Worm (Caenorhabditis elegans): Measurements from ENCODE around the gene rab-6.1.

rab-6.1 gene

ce11 chrIII:8985965-8986364 is 19.8 kb downstream of the rab-6.1 start (continued):
- TF ChIP-seq ztf-7 (tag; optimal IDR thresholded peaks at IDR 0.05) (no peak), php-3 (GFP tag; IDR thresholded peaks at IDR 0.05) (no peak), mep-1 (tag; optimal IDR thresholded peaks at IDR 0.05) (no peak), dmd-8 (GFP tag; IDR thresholded peaks at IDR 0.05) (no peak), saeg-2 (GFP tag; IDR thresholded peaks at IDR 0.05) (no peak), zfp-3 (GFP tag; conservative IDR thresholded peaks at IDR 0.05) (no peak), ztf-11 (tag; optimal IDR thresholded peaks at IDR 0.05) (no peak), jun-1 (tag; optimal IDR thresholded peaks at IDR 0.05) (no peak)

ce11 chrIII:8985461-8985860 is 20.3 kb downstream of the rab-6.1 start:
- TF ChIP-seq lim-7 (GFP tag; IDR thresholded peaks at IDR 0.05) (no peak), spr-3 (GFP tag; optimal IDR thresholded peaks at IDR 0.05) (no peak), vab-7 (GFP tag; IDR thresholded peaks at IDR 0.05) (no peak), ztf-7 (tag; optimal IDR thresholded peaks at IDR 0.05) (no peak), pha-4 (GFP tag; IDR thresholded peaks at IDR 0.05) (no peak), pha-4 (tag; optimal IDR thresholded peaks at IDR 0.05) (no peak), fkh-10 (GFP tag; optimal IDR thresholded peaks at IDR 0.05) (no peak), lin-29 (GFP tag; IDR thresholded peaks at IDR 0.05) (no peak)

- TF ChIP-seq dmd-9 (GFP tag; IDR thresholded peaks at IDR 0.05) = no peak
- peak; percentile 76 for TF ChIP-seq fkh-10 (GFP tag; optimal IDR thresholded peaks at IDR 0.05)
- TF ChIP-seq unc-39 (tag; optimal IDR thresholded peaks at IDR 0.05) = no peak
- TF ChIP-seq unc-130 (GFP tag; optimal IDR thresholded peaks at IDR 0.05) = no peak
- TF ChIP-seq nhr-102 (tag; optimal IDR thresholded peaks at IDR 0.05) = no peak
- TF ChIP-seq nhr-25 (tag; optimal IDR thresholded peaks at IDR 0.05; ENCODE audit: borderline replicate concordance, insufficient read depth) = no peak
- no peak for TF ChIP-seq T26A8.4 (GFP tag; IDR thresholded peaks at IDR 0.05)
- TF ChIP-seq lin-15B (tag; optimal IDR thresholded peaks at IDR 0.05) = no peak
- no peak for TF ChIP-seq egl-43 (GFP tag; IDR thresholded peaks at IDR 0.05)
- TF ChIP-seq tra-1 (GFP tag; IDR thresholded peaks at IDR 0.05) = no peak
- TF ChIP-seq aha-1 (tag) = peak; percentile 98
- peak; percentile 34 for TF ChIP-seq dve-1 (tag; optimal IDR thresholded peaks at IDR 0.05; ENCODE audit: insufficient read depth)
- TF ChIP-seq ceh-44 (GFP tag; IDR thresholded peaks at IDR 0.05) = no peak
- TF ChIP-seq nhr-48 (tag; optimal IDR thresholded peaks at IDR 0.05) = no peak
- TF ChIP-seq F37D6.2 (tag; optimal IDR thresholded peaks at IDR 0.05) = peak; percentile 1
- TF ChIP-seq Y105C5A.15 (GFP tag; IDR thresholded peaks at IDR 0.05) = no peak
- no peak for TF ChIP-seq F44E2.7 (GFP tag; IDR thresholded peaks at IDR 0.05)
- no peak for TF ChIP-seq nhr-41 (GFP tag; IDR thresholded peaks at IDR 0.05)
- TF ChIP-seq fos-1 (tag; optimal IDR thresholded peaks at IDR 0.05) = no peak
- no peak for TF ChIP-seq php-3 (GFP tag; IDR thresholded peaks at IDR 0.05)
- no peak for TF ChIP-seq nhr-6 (tag; optimal IDR thresholded peaks at IDR 0.05)
- TF ChIP-seq attf-4 (tag; optimal IDR thresholded peaks at IDR 0.05) = no peak
- no peak for TF ChIP-seq spr-1 (tag; optimal IDR thresholded peaks at IDR 0.05)
- peak; percentile 57 for TF ChIP-seq rbr-2 (tag; optimal IDR thresholded peaks at IDR 0.05)
- peak; percentile 46 for TF ChIP-seq nhr-28 (tag; optimal IDR thresholded peaks at IDR 0.05)
- no peak for TF ChIP-seq madf-5 (GFP tag; IDR thresholded peaks at IDR 0.05)
- no peak for TF ChIP-seq cey-2 (tag; optimal IDR thresholded peaks at IDR 0.05; ENCODE audit: borderline replicate concordance, insufficient read depth)
- TF ChIP-seq ces-1 (GFP tag; optimal IDR thresholded peaks at IDR 0.05) = peak; percentile 15
- TF ChIP-seq hmg-1.1 (GFP tag; IDR thresholded peaks at IDR 0.05) = peak; percentile 62
- TF ChIP-seq dmd-8 (GFP tag; IDR thresholded peaks at IDR 0.05) = no peak
- TF ChIP-seq lsy-2 (tag; optimal IDR thresholded peaks at IDR 0.05) = peak; percentile 35 to 83
- peak in 1 of 2 experiments; percentile 76 for TF ChIP-seq hif-1 (tag; optimal IDR thresholded peaks at IDR 0.05)
- peak in 1 of 2 experiments; percentile 49 for TF ChIP-seq mdl-1 (tag; optimal IDR thresholded peaks at IDR 0.05)
- TF ChIP-seq lin-1 (GFP tag; IDR thresholded peaks at IDR 0.05) = 0 out of 2 replicates have a peak, but pooled peaks have one; percentile 21
- no peak for TF ChIP-seq skn-1 (tag; optimal IDR thresholded peaks at IDR 0.05)
- TF ChIP-seq ZK546.5 (tag; optimal IDR thresholded peaks at IDR 0.05) = no peak
- peak; percentile 52; the same call in 1 of the 2 replicates for TF ChIP-seq arid-1 (GFP tag; conservative IDR thresholded peaks at IDR 0.05)
These were observed 20.8 kb downstream of the rab-6.1 start for ce11 chrIII:8984960-8985359.

Data from whole organism, L4 larva.